Worm (Caenorhabditis elegans) whole organism, mixed stage, embryonic: ENCODE data around the gene K06B9.6.
"Not testable (repeated sequence)": the region's sequence is repeated elsewhere in the genome, so short reads cannot be mapped to it uniquely, and the experiment has no call there.

ENCODE experiments used
- M03D4.4 ChIP-seq: sonication (generic microtip); optimal IDR thresholded peaks from 2 replicates; lab custom pipeline; 2017; ENCODE audit warnings: mild to moderate bottlenecking, missing genetic modification characterization, missing compliant biosample characterization
- blmp-1 ChIP-seq: fragments of 150-350 bp; optimal IDR thresholded peaks from 2 replicates; lab custom pipeline; 2014; ENCODE audit warnings: missing biosample characterization, missing genetic modification characterization
- ceh-39 ChIP-seq: fragments of 150-350 bp; optimal IDR thresholded peaks from 2 replicates; lab custom pipeline; 2014; ENCODE audit warnings: missing biosample characterization, missing genetic modification characterization
- ceh-43 ChIP-seq: fragments of 200-800 bp; sonication (Bioruptor generic); optimal IDR thresholded peaks from 2 replicates; lab custom pipeline; 2018; ENCODE audit warnings: mild to moderate bottlenecking, missing genetic modification characterization, moderate library complexity, missing compliant biosample characterization
- ceh-83 ChIP-seq: fragments of 200-800 bp; sonication (Bioruptor generic); optimal IDR thresholded peaks from 2 replicates; lab custom pipeline; 2018; ENCODE audit warnings: mild to moderate bottlenecking, missing genetic modification characterization, missing compliant biosample characterization
- ces-1 ChIP-seq: fragments of 150-350 bp; optimal IDR thresholded peaks from 2 replicates; lab custom pipeline; 2014; ENCODE audit warnings: missing biosample characterization, missing genetic modification reagents, missing genetic modification characterization
- cnd-1 ChIP-seq: fragments of 200-800 bp; sonication (Bioruptor generic); optimal IDR thresholded peaks from 2 replicates; lab custom pipeline; 2018; ENCODE audit warnings: mild to moderate bottlenecking, missing genetic modification characterization, missing compliant biosample characterization
- drap-1 ChIP-seq: fragments of 200-800 bp; sonication (Bioruptor generic); optimal IDR thresholded peaks from 3 replicates; lab custom pipeline; 2018; ENCODE audit warnings: mild to moderate bottlenecking, missing genetic modification characterization, missing compliant biosample characterization
- elt-1 ChIP-seq: sonication (generic microtip); optimal IDR thresholded peaks from 2 replicates; lab custom pipeline; 2017; ENCODE audit warnings: missing genetic modification characterization, mild to moderate bottlenecking, missing compliant biosample characterization, antibody characterized with exemption, moderate library complexity, borderline replicate concordance; ENCODE audit not compliant: insufficient read depth
- elt-3 ChIP-seq: fragments of 150-350 bp; optimal IDR thresholded peaks from 2 replicates; lab custom pipeline; 2014; ENCODE audit warnings: missing biosample characterization, missing genetic modification characterization
- flh-1 ChIP-seq: fragments of 200-800 bp; sonication (Bioruptor generic); optimal IDR thresholded peaks from 2 replicates; lab custom pipeline; 2018; ENCODE audit warnings: mild to moderate bottlenecking, missing genetic modification characterization, moderate library complexity, missing compliant biosample characterization
- ham-2 ChIP-seq: fragments of 200-800 bp; sonication (Bioruptor generic); optimal IDR thresholded peaks from 2 replicates; lab custom pipeline; 2018; ENCODE audit warnings: mild to moderate bottlenecking, missing genetic modification characterization, missing compliant biosample characterization
- lin-13 ChIP-seq: fragments of 150-350 bp; optimal IDR thresholded peaks from 2 replicates; lab custom pipeline; 2014; ENCODE audit warnings: missing biosample characterization, missing genetic modification characterization
- lin-32 ChIP-seq: fragments of 200-800 bp; sonication (Bioruptor generic); optimal IDR thresholded peaks from 2 replicates; lab custom pipeline; 2018; ENCODE audit warnings: mild to moderate bottlenecking, missing genetic modification characterization, missing compliant biosample characterization
- mab-5 ChIP-seq: fragments of 150-350 bp; optimal IDR thresholded peaks from 2 replicates; lab custom pipeline; 2014; ENCODE audit warnings: missing biosample characterization, missing genetic modification characterization
- mls-2 ChIP-seq: sonication (generic microtip); optimal IDR thresholded peaks from 2 replicates; lab custom pipeline; 2016; ENCODE audit warnings: mild to moderate bottlenecking, missing genetic modification characterization, moderate library complexity, missing compliant biosample characterization
- nhr-12 ChIP-seq: fragments of 150-350 bp; optimal IDR thresholded peaks from 2 replicates; lab custom pipeline; 2014; ENCODE audit warnings: missing biosample characterization, missing genetic modification characterization
- nhr-237 ChIP-seq: fragments of 150-350 bp; optimal IDR thresholded peaks from 2 replicates; lab custom pipeline; 2014; ENCODE audit warnings: missing biosample characterization, missing genetic modification characterization
- nhr-28 ChIP-seq: fragments of 150-350 bp; optimal IDR thresholded peaks from 2 replicates; lab custom pipeline; 2014; ENCODE audit warnings: missing biosample characterization, missing genetic modification characterization
- nhr-76 ChIP-seq: sonication (generic microtip); optimal IDR thresholded peaks from 2 replicates; lab custom pipeline; 2017; ENCODE audit warnings: missing biosample characterization, missing genetic modification characterization
- pha-4 ChIP-seq: fragments of 150-350 bp; optimal IDR thresholded peaks from 2 replicates; lab custom pipeline; 2018; ENCODE audit warnings: missing biosample characterization, missing genetic modification reagents, missing genetic modification characterization
- sem-2 ChIP-seq: fragments of 200-800 bp; sonication (Bioruptor generic); optimal IDR thresholded peaks from 2 replicates; lab custom pipeline; 2018; ENCODE audit warnings: mild to moderate bottlenecking, missing genetic modification characterization, missing compliant biosample characterization
- snpc-4 ChIP-seq: fragments of 150-350 bp; optimal IDR thresholded peaks from 2 replicates; lab custom pipeline; 2014; ENCODE audit warnings: missing biosample characterization, missing genetic modification characterization
- sptf-1 ChIP-seq: sonication (generic microtip); optimal IDR thresholded peaks from 2 replicates; lab custom pipeline; 2017; ENCODE audit warnings: mild to moderate bottlenecking, missing genetic modification characterization, moderate library complexity, missing compliant biosample characterization
- tbx-8 ChIP-seq: fragments of 200-800 bp; sonication (Bioruptor generic); optimal IDR thresholded peaks from 2 replicates; lab custom pipeline; 2018; ENCODE audit warnings: mild to moderate bottlenecking, missing genetic modification characterization, moderate library complexity, missing compliant biosample characterization
- unc-120 ChIP-seq: sonication (generic microtip); optimal IDR thresholded peaks from 2 replicates; lab custom pipeline; 2017; ENCODE audit warnings: missing genetic modification characterization, missing compliant biosample characterization; ENCODE audit not compliant: poor library complexity, severe bottlenecking
- unc-62 ChIP-seq: fragments of 150-350 bp; optimal IDR thresholded peaks from 2 replicates; lab custom pipeline; 2014; ENCODE audit warnings: missing biosample characterization, missing genetic modification reagents, missing genetic modification characterization
- zip-8 ChIP-seq: fragments of 150-350 bp; optimal IDR thresholded peaks from 2 replicates; lab custom pipeline; 2014; ENCODE audit warnings: missing biosample characterization, missing genetic modification characterization
- ztf-11 ChIP-seq: fragments of 150-350 bp; optimal IDR thresholded peaks from 2 replicates; lab custom pipeline; 2014; ENCODE audit warnings: missing biosample characterization, missing genetic modification characterization

K06B9.6 gene

DNA sequence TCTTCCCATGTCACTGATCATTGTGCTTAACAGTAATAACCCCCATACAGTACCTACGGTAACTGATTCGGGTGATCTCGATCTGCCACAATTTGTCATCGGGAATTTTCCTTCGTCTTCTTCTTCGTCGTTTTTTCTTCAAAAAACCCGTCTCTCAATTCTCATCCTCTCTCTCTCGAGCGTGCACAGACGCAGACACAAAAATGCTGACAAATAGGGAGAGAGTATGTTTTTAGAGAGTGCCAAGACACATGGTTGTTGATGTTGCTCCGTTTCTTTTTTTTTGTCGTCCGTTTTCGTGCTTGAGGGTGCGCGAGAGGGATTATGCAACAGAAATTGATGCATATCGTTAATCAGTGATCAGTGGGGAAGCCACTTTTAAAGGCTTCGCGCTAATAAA, 18.7 kb upstream of the K06B9.6 start:
- TF ChIP-seq pha-4 (tag; lab: Kevin White, UChicago) (peak; percentile 21), nhr-237 (peak; percentile 68), unc-62 (peak; percentile 70), sptf-1 (tag; lab: Kevin White, UChicago) (no peak)

- peak; percentile 32 for TF ChIP-seq nhr-28 (tag; lab: Kevin White, UChicago)
- no peak for TF ChIP-seq ceh-39
Measured at ce11 chrIV:4212733-4213132, 16.1 kb upstream of the K06B9.6 start.

- no peak for TF ChIP-seq tbx-8 (GFP tag; lab: Kevin White, UChicago)
Measured at ce11 chrIV:4210868-4211267, 14.2 kb upstream of the K06B9.6 start.

DNA sequence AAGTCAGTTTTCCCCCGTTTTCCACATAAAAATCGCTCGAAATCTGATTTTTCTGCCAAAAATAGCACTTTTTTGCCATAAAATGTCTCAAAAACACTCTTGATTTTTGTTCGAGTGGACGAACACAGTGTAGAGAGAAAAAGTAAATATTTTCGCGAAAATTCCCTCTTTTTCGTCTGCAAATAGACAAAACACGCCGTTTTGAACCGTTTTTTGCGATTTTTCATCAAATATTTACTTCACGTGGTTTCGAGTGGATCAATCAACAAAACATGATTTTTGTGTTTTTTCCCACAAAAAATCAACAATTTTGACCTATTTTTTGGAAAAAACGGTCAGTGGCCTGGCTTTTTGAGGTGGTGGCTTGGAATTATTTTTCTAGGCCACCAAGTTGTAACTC, 12.5 kb upstream of the K06B9.6 start:
- TF ChIP-seq drap-1 (GFP tag; lab: Kevin White, UChicago), result no peak
- no peak for TF ChIP-seq ham-2 (GFP tag; lab: Kevin White, UChicago)
- TF ChIP-seq lin-13 (tag; lab: Kevin White, UChicago), result no peak
- no peak for TF ChIP-seq blmp-1
- TF ChIP-seq lin-32, result no peak
- no peak for TF ChIP-seq zip-8
- no peak for TF ChIP-seq unc-120 (tag; lab: Kevin White, UChicago)
- no peak for TF ChIP-seq snpc-4 (tag; lab: Kevin White, UChicago)
- TF ChIP-seq ceh-43 (GFP tag; lab: Kevin White, UChicago), result no peak
- TF ChIP-seq nhr-28 (tag; lab: Kevin White, UChicago), result no peak
- TF ChIP-seq ceh-83, result no peak
- no peak for TF ChIP-seq elt-3
- TF ChIP-seq unc-62, result no peak
- no peak for TF ChIP-seq pha-4 (tag; lab: Kevin White, UChicago)
- TF ChIP-seq nhr-237, result no peak
- no peak for TF ChIP-seq nhr-76 (tag; lab: Kevin White, UChicago)
- no peak for TF ChIP-seq flh-1 (GFP tag; lab: Kevin White, UChicago)

DNA sequence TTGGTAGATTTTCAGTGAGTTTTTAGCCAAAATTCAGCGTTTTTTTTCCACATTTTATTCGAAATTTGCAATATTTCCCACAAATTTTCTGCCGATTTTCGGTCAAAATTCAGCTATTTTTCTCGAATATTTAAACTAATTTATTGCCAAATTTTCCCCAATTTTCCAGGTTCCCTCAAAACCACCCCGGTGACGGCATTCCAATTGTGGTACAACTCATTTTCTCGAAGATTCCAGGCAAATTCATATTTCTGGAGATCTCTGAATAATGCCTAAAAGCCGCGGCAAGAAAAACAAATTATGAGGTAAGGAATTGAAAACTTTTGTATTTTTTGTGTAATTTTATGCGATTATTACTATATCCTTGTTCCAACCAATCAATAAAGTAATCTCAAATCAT, 10.5 kb upstream of the K06B9.6 start, which contains the start of gene osgn-1:
Gene osgn-1 (plus strand): TSS at position 301 of the 400 bp plus-strand sequence.
- TF ChIP-seq mls-2 (tag; lab: Kevin White, UChicago) (no peak), elt-1 (no peak), unc-62 (no peak), cnd-1 (no peak), sptf-1 (tag; lab: Kevin White, UChicago) (no peak), mab-5 (tag; lab: Kevin White, UChicago) (no peak), sem-2 (GFP tag; lab: Kevin White, UChicago) (no peak), ceh-43 (GFP tag; lab: Kevin White, UChicago) (no peak), nhr-12 (tag; lab: Kevin White, UChicago) (no peak), ztf-11 (tag; lab: Kevin White, UChicago) (no peak), drap-1 (GFP tag; lab: Kevin White, UChicago) (no peak), flh-1 (GFP tag; lab: Kevin White, UChicago) (no peak), tbx-8 (GFP tag; lab: Kevin White, UChicago) (no peak), pha-4 (tag; lab: Kevin White, UChicago) (no peak), lin-13 (tag; lab: Kevin White, UChicago) (no peak), ces-1 (GFP tag; lab: Kevin White, UChicago) (no peak), elt-3 (no peak)
- TF ChIP-seq, all 35 proteins: peak for 0

DNA sequence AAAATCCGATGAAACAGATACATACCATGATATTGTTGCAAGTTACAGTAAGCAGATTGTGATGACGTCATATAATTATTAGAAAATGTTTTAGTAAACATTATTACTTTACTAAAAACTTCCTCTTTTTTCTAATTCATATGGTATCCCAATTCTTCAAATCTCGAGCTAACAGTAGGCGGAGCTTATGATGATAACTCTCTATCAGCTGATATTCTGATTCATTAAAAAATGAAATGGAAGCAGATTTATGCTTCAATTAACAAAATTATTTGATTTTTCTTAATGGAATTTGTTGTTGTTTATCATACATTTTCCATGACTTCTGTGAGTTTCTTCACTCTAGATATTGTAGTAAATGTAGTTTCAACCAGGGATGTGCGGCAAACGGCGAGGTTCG, 7.6 kb upstream of the K06B9.6 start, which contains the start of gene pax-2:
Gene pax-2 (minus strand): TSS at position 101 of the 400 bp plus-strand sequence.
- peak; percentile 75 for TF ChIP-seq zip-8
- no peak for TF ChIP-seq nhr-237

DNA sequence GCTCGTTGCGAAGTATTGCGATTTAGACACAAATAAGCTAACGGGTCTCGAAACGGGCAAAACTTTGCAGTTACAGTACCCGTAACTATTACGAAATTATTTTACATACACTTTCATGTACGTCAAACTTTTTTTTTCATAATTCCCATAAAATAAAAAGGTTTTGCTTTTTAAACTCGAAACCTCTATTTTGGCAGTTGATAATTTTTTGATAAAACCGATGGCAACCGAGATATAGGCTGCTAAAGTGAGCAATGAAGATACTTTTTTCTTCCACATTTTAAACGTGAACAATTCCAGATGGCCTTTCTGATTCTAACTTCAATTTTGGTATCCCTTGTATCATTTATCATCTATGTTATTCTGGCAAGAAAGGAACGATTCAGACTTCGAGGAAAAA, 538 bp upstream of the K06B9.6 start, which contains the start of gene cyp-25A6:
Gene cyp-25A6 (plus strand): TSS at position 301 of the 400 bp plus-strand sequence.
- TF ChIP-seq mls-2 (tag; lab: Kevin White, UChicago); elt-3; M03D4.4: not testable (repeated sequence)
